Worm (Caenorhabditis elegans) whole organism, early embryonic: Measurements from ENCODE around the gene B0302.5.

Source experiments
- F13C5.2 ChIP-seq: sonication (generic microtip); optimal IDR thresholded peaks from 2 replicates; lab custom pipeline; 2017; ENCODE audit warnings: mild to moderate bottlenecking, missing genetic modification characterization, inconsistent platforms, missing compliant biosample characterization
- ama-1 ChIP-seq: fragments of 150-350 bp; optimal IDR thresholded peaks from 2 replicates; lab custom pipeline; 2014
- ceh-13 ChIP-seq: fragments of 200-800 bp; sonication (Bioruptor generic); optimal IDR thresholded peaks from 2 replicates; lab custom pipeline; 2018; ENCODE audit warnings: mild to moderate bottlenecking, missing genetic modification characterization, missing compliant biosample characterization
- scrt-1 ChIP-seq: fragments of 200-800 bp; sonication (Bioruptor generic); IDR thresholded peaks from 2 replicates; pipeline ENCODE4 v1.3.6; 2022; ENCODE audit warnings: missing genetic modification characterization, missing compliant biosample characterization
- tra-4 ChIP-seq: sonication (generic microtip); optimal IDR thresholded peaks from 2 replicates; lab custom pipeline; 2017; ENCODE audit warnings: missing genetic modification characterization, missing compliant biosample characterization

DNA sequence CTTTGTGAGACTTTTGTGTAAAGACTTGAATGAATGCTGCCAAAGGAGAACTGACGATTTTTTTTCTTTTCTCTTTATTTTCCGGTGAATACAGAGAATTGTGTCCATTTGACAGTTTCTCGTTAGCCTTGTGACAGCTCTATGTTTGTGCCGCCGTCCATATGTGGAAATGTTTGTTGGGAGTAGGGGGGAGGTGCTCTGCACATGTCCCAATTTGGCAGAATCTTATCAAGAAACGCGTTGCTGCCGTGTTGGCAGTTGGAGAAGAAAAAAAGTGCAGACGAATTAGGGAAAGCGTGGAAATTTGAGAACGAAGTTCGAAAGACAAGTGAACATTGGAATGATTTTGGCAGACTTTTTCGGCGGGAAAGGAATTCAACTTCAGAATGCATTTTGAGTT, 2.9 kb upstream of the B0302.5 start:
- TF ChIP-seq F13C5.2 (tag; lab: Kevin White, UChicago), result no peak
- no peak for TF ChIP-seq ceh-13 (GFP tag; lab: Kevin White, UChicago)
- TF ChIP-seq ama-1, result no peak
- TF ChIP-seq scrt-1, result no peak
- TF ChIP-seq tra-4 (tag; lab: Kevin White, UChicago), result no peak
